In genomic region chr3R:22878416-22878815, dm6 we compare ENCODE assay signal across 1 fruit fly cellular context.
A peak's percentile ranks its signal among the peaks of the same experiment; 100 is the strongest.
TF ChIP-seq lines count a peak whose summit lies in the region.

No protein-coding gene starts in this region.

TF ChIP-seq in whole organism, embryonic, 481 proteins besides CTCF, POLR2A, EP300 and RAD21 (continued from another document and continues in another):
- TF ChIP-seq Awh (GFP tag; IDR thresholded peaks at IDR 0.05; lab: Robert Waterston, UW) (peak; percentile 55; the same call in 1 of the 2 replicates), dysf (GFP tag; IDR thresholded peaks at IDR 0.05; lab: Robert Waterston, UW) (peak; percentile 47; the same call in 2 of the 3 replicates), ken (GFP tag; IDR thresholded peaks at IDR 0.05; lab: Robert Waterston, UW) (no peak), CG16813 (GFP tag; IDR thresholded peaks at IDR 0.05; lab: Robert Waterston, UW; ENCODE audit: partially characterized antibody) (no peak), CG18011 (GFP tag; optimal IDR thresholded peaks at IDR 0.05; lab: Kevin White, UChicago) (no peak), bab2 (GFP tag; optimal IDR thresholded peaks at IDR 0.05; lab: Kevin White, UChicago) (no peak), cg (GFP tag; optimal IDR thresholded peaks at IDR 0.05; lab: Kevin White, UChicago) (no peak), odd (GFP tag; optimal IDR thresholded peaks at IDR 0.05; lab: Kevin White, UChicago) (peak; percentile 2), CG7271 (tag; optimal IDR thresholded peaks at IDR 0.05; lab: Kevin White, UChicago) (no peak), Sox100B (GFP tag; optimal IDR thresholded peaks at IDR 0.05; lab: Kevin White, UChicago) (peak; percentile 55), E2f1 (GFP tag; IDR thresholded peaks at IDR 0.05; lab: Robert Waterston, UW) (peak; percentile 57; the same call in 1 of the 2 replicates), gem (tag; optimal IDR thresholded peaks at IDR 0.05; lab: Kevin White, UChicago) (peak; percentile 71), CG16815 (GFP tag; optimal IDR thresholded peaks at IDR 0.05; lab: Kevin White, UChicago) (peak; percentile 50), rib (GFP tag; IDR thresholded peaks at IDR 0.05; lab: Robert Waterston, UW) (no peak), Dek (tag; optimal IDR thresholded peaks at IDR 0.05; lab: Kevin White, UChicago) (no peak), crp (GFP tag; optimal IDR thresholded peaks at IDR 0.05; lab: Kevin White, UChicago) (no peak), gro (GFP tag; optimal IDR thresholded peaks at IDR 0.05; lab: Kevin White, UChicago) (no peak), caup (GFP tag; optimal IDR thresholded peaks at IDR 0.05; lab: Kevin White, UChicago; ENCODE audit: severe bottlenecking) (peak; percentile 15), dimm (GFP tag; IDR thresholded peaks at IDR 0.05; lab: Robert Waterston, UW) (no peak), slp2 (GFP tag; optimal IDR thresholded peaks at IDR 0.05; lab: Kevin White, UChicago) (no peak), fru (optimal IDR thresholded peaks at IDR 0.05; lab: Kevin White, UChicago) (no peak), inv (GFP tag; IDR thresholded peaks at IDR 0.05; lab: Robert Waterston, UW; ENCODE audit: partially characterized antibody) (no peak), sqz (GFP tag; optimal IDR thresholded peaks at IDR 0.05; lab: Kevin White, UChicago) (no peak), CG7745 (tag; optimal IDR thresholded peaks at IDR 0.05; lab: Kevin White, UChicago) (no peak), CG33557 (GFP tag; optimal IDR thresholded peaks at IDR 0.05; lab: Kevin White, UChicago) (peak; percentile 39), sima (GFP tag; optimal IDR thresholded peaks at IDR 0.05; lab: Kevin White, UChicago) (no peak), Fer2 (tag; optimal IDR thresholded peaks at IDR 0.05; lab: Kevin White, UChicago) (no peak), Chrac-16 (GFP tag; optimal IDR thresholded peaks at IDR 0.05; lab: Kevin White, UChicago) (no peak), kay (GFP tag; optimal IDR thresholded peaks at IDR 0.05; lab: Kevin White, UChicago) (no peak), CHES-1-like (GFP tag; optimal IDR thresholded peaks at IDR 0.05; lab: Kevin White, UChicago) (no peak), Ets97D (GFP tag; optimal IDR thresholded peaks at IDR 0.05; lab: Kevin White, UChicago) (no peak), CG12104 (GFP tag; optimal IDR thresholded peaks at IDR 0.05; lab: Kevin White, UChicago) (no peak), CG7357 (GFP tag; IDR thresholded peaks at IDR 0.05; lab: Robert Waterston, UW) (no peak), Pdp1 (GFP tag; optimal IDR thresholded peaks at IDR 0.05; lab: Kevin White, UChicago) (no peak), Ets65A (GFP tag; lab: Kevin White, UChicago) (peak; percentile 83), CG9876 (GFP tag; optimal IDR thresholded peaks at IDR 0.05; lab: Kevin White, UChicago) (no peak), CG13894 (tag; optimal IDR thresholded peaks at IDR 0.05; lab: Kevin White, UChicago) (no peak), jumu (GFP tag; optimal IDR thresholded peaks at IDR 0.05; lab: Kevin White, UChicago) (no peak), Side (GFP tag; optimal IDR thresholded peaks at IDR 0.05; lab: Kevin White, UChicago) (no peak), salm (tag; optimal IDR thresholded peaks at IDR 0.05; lab: Kevin White, UChicago) (no peak), CG1529 (GFP tag; optimal IDR thresholded peaks at IDR 0.05; lab: Kevin White, UChicago) (peak; percentile 23), az2 (GFP tag; optimal IDR thresholded peaks at IDR 0.05; lab: Kevin White, UChicago) (peak; percentile 11), disco-r (GFP tag; optimal IDR thresholded peaks at IDR 0.05; lab: Kevin White, UChicago) (no peak), cato (GFP tag; optimal IDR thresholded peaks at IDR 0.05; lab: Kevin White, UChicago; ENCODE audit: borderline replicate concordance) (no peak), mirr (GFP tag; optimal IDR thresholded peaks at IDR 0.05; lab: Kevin White, UChicago) (no peak), CG2889 (GFP tag; IDR thresholded peaks at IDR 0.05; lab: Robert Waterston, UW) (no peak), CG15514 (GFP tag; optimal IDR thresholded peaks at IDR 0.05; lab: Kevin White, UChicago) (no peak), Lim3 (GFP tag; IDR thresholded peaks at IDR 0.05; lab: Robert Waterston, UW) (no peak), CG3847 (GFP tag; IDR thresholded peaks at IDR 0.05; lab: Robert Waterston, UW) (no peak), CG12219 (GFP tag; optimal IDR thresholded peaks at IDR 0.05; lab: Kevin White, UChicago) (peak; percentile 50), CG9437 (GFP tag; optimal IDR thresholded peaks at IDR 0.05; lab: Kevin White, UChicago) (peak; percentile 42), Adf1 (GFP tag; IDR thresholded peaks at IDR 0.05; lab: Robert Waterston, UW) (no peak), HLHmδ (GFP tag; optimal IDR thresholded peaks at IDR 0.05; lab: Kevin White, UChicago) (no peak), wor (GFP tag; IDR thresholded peaks at IDR 0.05; lab: Robert Waterston, UW) (peak; percentile 46; the same call in 1 of the 2 replicates), btn (GFP tag; optimal IDR thresholded peaks at IDR 0.05; lab: Kevin White, UChicago) (no peak), Vsx1 (GFP tag; optimal IDR thresholded peaks at IDR 0.05; lab: Kevin White, UChicago) (no peak), CG5180 (GFP tag; optimal IDR thresholded peaks at IDR 0.05; lab: Kevin White, UChicago) (no peak), wdn (GFP tag; IDR thresholded peaks at IDR 0.05; lab: Robert Waterston, UW) (no peak), CG18476 (GFP tag; optimal IDR thresholded peaks at IDR 0.05; lab: Kevin White, UChicago) (peak; percentile 23), B-H1 (GFP tag; IDR thresholded peaks at IDR 0.05; lab: Robert Waterston, UW) (no peak), CG15696 (tag; optimal IDR thresholded peaks at IDR 0.05; lab: Kevin White, UChicago) (peak; percentile 40), Fer3 (tag; optimal IDR thresholded peaks at IDR 0.05; lab: Kevin White, UChicago) (peak; percentile 5), gcm2 (GFP tag; optimal IDR thresholded peaks at IDR 0.05; lab: Kevin White, UChicago) (no peak), chn (GFP tag; optimal IDR thresholded peaks at IDR 0.05; lab: Kevin White, UChicago) (no peak), her (GFP tag; optimal IDR thresholded peaks at IDR 0.05; lab: Kevin White, UChicago) (no peak), CG1792 (GFP tag; optimal IDR thresholded peaks at IDR 0.05; lab: Kevin White, UChicago) (no peak), Hand (GFP tag; optimal IDR thresholded peaks at IDR 0.05; lab: Kevin White, UChicago) (no peak), CG2202 (tag; optimal IDR thresholded peaks at IDR 0.05; lab: Kevin White, UChicago) (peak; percentile 41), gsb-n (tag; optimal IDR thresholded peaks at IDR 0.05; lab: Kevin White, UChicago) (no peak), CG1024 (GFP tag; IDR thresholded peaks at IDR 0.05; lab: Robert Waterston, UW) (no peak), Dad (GFP tag; optimal IDR thresholded peaks at IDR 0.05; lab: Kevin White, UChicago) (no peak), dati (GFP tag; IDR thresholded peaks at IDR 0.05; lab: Robert Waterston, UW) (no peak), H15 (GFP tag; IDR thresholded peaks at IDR 0.05; lab: Robert Waterston, UW) (peak; percentile 8; the same call in 1 of the 3 replicates), sim (GFP tag; IDR thresholded peaks at IDR 0.05; lab: Robert Waterston, UW) (no peak), prd (optimal IDR thresholded peaks at IDR 0.05; lab: Kevin White, UChicago) (no peak), prd (GFP tag; IDR thresholded peaks at IDR 0.05; lab: Robert Waterston, UW) (peak; percentile 59; the same call in 2 of the 3 replicates), zfh1 (GFP tag; IDR thresholded peaks at IDR 0.05; lab: Robert Waterston, UW) (0 out of 3 replicates have a peak, but pooled peaks have one; percentile 44), sd (tag; optimal IDR thresholded peaks at IDR 0.05; lab: Kevin White, UChicago) (no peak), ftz-f1 (GFP tag; optimal IDR thresholded peaks at IDR 0.05; lab: Kevin White, UChicago) (no peak), Abd-B (GFP tag; optimal IDR thresholded peaks at IDR 0.05; lab: Kevin White, UChicago) (peak; percentile 38), CG15269 (tag; optimal IDR thresholded peaks at IDR 0.05; lab: Kevin White, UChicago) (peak; percentile 47), hbn (GFP tag; IDR thresholded peaks at IDR 0.05; lab: Robert Waterston, UW; ENCODE audit: partially characterized antibody) (no peak), usp (GFP tag; optimal IDR thresholded peaks at IDR 0.05; lab: Kevin White, UChicago) (no peak), Med (GFP tag; lab: Kevin White, UChicago) (peak; percentile 79), CG11085 (GFP tag; IDR thresholded peaks at IDR 0.05; lab: Robert Waterston, UW) (no peak), Doc3 (GFP tag; IDR thresholded peaks at IDR 0.05; lab: Robert Waterston, UW; ENCODE audit: partially characterized antibody) (no peak), Dfd (GFP tag; optimal IDR thresholded peaks at IDR 0.05; lab: Kevin White, UChicago) (no peak), Hr3 (GFP tag; optimal IDR thresholded peaks at IDR 0.05; lab: Kevin White, UChicago) (peak; percentile 15), cad (GFP tag; optimal IDR thresholded peaks at IDR 0.05; lab: Kevin White, UChicago) (no peak), ssp (GFP tag; IDR thresholded peaks at IDR 0.05; lab: Robert Waterston, UW) (no peak), kni (GFP tag; optimal IDR thresholded peaks at IDR 0.05; lab: Kevin White, UChicago) (no peak), HHEX (GFP tag; optimal IDR thresholded peaks at IDR 0.05; lab: Kevin White, UChicago) (peak; percentile 40), Poxn (GFP tag; IDR thresholded peaks at IDR 0.05; lab: Robert Waterston, UW) (no peak), CG6272 (GFP tag; IDR thresholded peaks at IDR 0.05; lab: Robert Waterston, UW) (no peak), pho (GFP tag; optimal IDR thresholded peaks at IDR 0.05; lab: Kevin White, UChicago) (peak; percentile 10), so (GFP tag; IDR thresholded peaks at IDR 0.05; lab: Robert Waterston, UW) (no peak), CG18619 (GFP tag; optimal IDR thresholded peaks at IDR 0.05; lab: Kevin White, UChicago) (peak; percentile 24), CG3726 (GFP tag; IDR thresholded peaks at IDR 0.05; lab: Robert Waterston, UW) (no peak), klu (GFP tag; IDR thresholded peaks at IDR 0.05; lab: Robert Waterston, UW) (no peak), CG12155 (GFP tag; optimal IDR thresholded peaks at IDR 0.05; lab: Kevin White, UChicago) (no peak), CG17186 (GFP tag; optimal IDR thresholded peaks at IDR 0.05; lab: Kevin White, UChicago) (no peak), danr (GFP tag; IDR thresholded peaks at IDR 0.05; lab: Robert Waterston, UW) (peak; percentile 39; the same call in 1 of the 2 replicates), Mes4 (GFP tag; optimal IDR thresholded peaks at IDR 0.05; lab: Kevin White, UChicago) (no peak), tx (GFP tag; optimal IDR thresholded peaks at IDR 0.05; lab: Kevin White, UChicago) (no peak), NfI (GFP tag; optimal IDR thresholded peaks at IDR 0.05; lab: Kevin White, UChicago) (peak; percentile 19), fd64A (GFP tag; optimal IDR thresholded peaks at IDR 0.05; lab: Kevin White, UChicago) (no peak), GATAe (GFP tag; conservative IDR thresholded peaks at IDR 0.05; lab: Robert Waterston, UW) (no peak), sens (GFP tag; lab: Kevin White, UChicago) (peak; percentile 94), ERR (GFP tag; optimal IDR thresholded peaks at IDR 0.05; lab: Kevin White, UChicago) (no peak), fu2 (GFP tag; optimal IDR thresholded peaks at IDR 0.05; lab: Kevin White, UChicago) (no peak), nerfin-2 (GFP tag; IDR thresholded peaks at IDR 0.05; lab: Robert Waterston, UW; ENCODE audit: partially characterized antibody) (no peak), Lpt (GFP tag; optimal IDR thresholded peaks at IDR 0.05; lab: Kevin White, UChicago) (no peak), CG13287 (GFP tag; IDR thresholded peaks at IDR 0.05; lab: Robert Waterston, UW; ENCODE audit: partially characterized antibody) (no peak), hb (GFP tag; IDR thresholded peaks at IDR 0.05; lab: Robert Waterston, UW; ENCODE audit: partially characterized antibody) (no peak), Oli (tag; optimal IDR thresholded peaks at IDR 0.05; lab: Kevin White, UChicago) (peak; percentile 67), CG12071 (GFP tag; optimal IDR thresholded peaks at IDR 0.05; lab: Kevin White, UChicago) (peak; percentile 3), Taf1 (GFP tag; IDR thresholded peaks at IDR 0.05; lab: Robert Waterston, UW) (no peak), bbx (GFP tag; IDR thresholded peaks at IDR 0.05; lab: Robert Waterston, UW; ENCODE audit: partially characterized antibody) (no peak), bcd (GFP tag; optimal IDR thresholded peaks at IDR 0.05; lab: Kevin White, UChicago) (peak; percentile 54), CG12659 (GFP tag; optimal IDR thresholded peaks at IDR 0.05; lab: Kevin White, UChicago) (peak; percentile 38), trem (tag; optimal IDR thresholded peaks at IDR 0.05; lab: Kevin White, UChicago) (peak; percentile 6), hth (optimal IDR thresholded peaks at IDR 0.05; lab: Kevin White, UChicago) (no peak), CG6683 (GFP tag; optimal IDR thresholded peaks at IDR 0.05; lab: Kevin White, UChicago) (no peak), CG31388 (GFP tag; optimal IDR thresholded peaks at IDR 0.05; lab: Kevin White, UChicago) (no peak), CG15011 (GFP tag; optimal IDR thresholded peaks at IDR 0.05; lab: Kevin White, UChicago) (peak; percentile 20), CG10462 (GFP tag; optimal IDR thresholded peaks at IDR 0.05; lab: Kevin White, UChicago) (no peak), bowl (GFP tag; IDR thresholded peaks at IDR 0.05; lab: Robert Waterston, UW) (no peak), CoRest (tag; optimal IDR thresholded peaks at IDR 0.05; lab: Kevin White, UChicago) (peak; percentile 63), Six4 (GFP tag; optimal IDR thresholded peaks at IDR 0.05; lab: Kevin White, UChicago) (no peak), Xbp1 (GFP tag; optimal IDR thresholded peaks at IDR 0.05; lab: Kevin White, UChicago) (peak; percentile 24), Dip3 (GFP tag; optimal IDR thresholded peaks at IDR 0.05; lab: Kevin White, UChicago) (no peak), jigr1 (GFP tag; IDR thresholded peaks at IDR 0.05; lab: Robert Waterston, UW) (no peak), grn (GFP tag; optimal IDR thresholded peaks at IDR 0.05; lab: Kevin White, UChicago) (no peak), pan (optimal IDR thresholded peaks at IDR 0.05; lab: Kevin White, UChicago) (no peak), pan (GFP tag; optimal IDR thresholded peaks at IDR 0.05 in 1 of 2, IDR thresholded peaks at IDR 0.05 in 1 of 2) (no peak), slbo (GFP tag; IDR thresholded peaks at IDR 0.05; lab: Robert Waterston, UW) (0 out of 2 replicates have a peak, but pooled peaks have one; percentile 11), crol (GFP tag; IDR thresholded peaks at IDR 0.05; lab: Robert Waterston, UW) (no peak)
